Worm (Caenorhabditis elegans) whole organism, L3 larva: ENCODE results near the gene F25G6.9.
A peak's percentile ranks its signal among the peaks of the same experiment; 100 is the strongest.

ENCODE experiments used
- R02D3.7 ChIP-seq: fragments of 150-350 bp; optimal IDR thresholded peaks from 2 replicates; lab custom pipeline; 2014; ENCODE audit warnings: missing biosample characterization, missing genetic modification characterization
- ZK546.5 ChIP-seq: sonication (generic microtip); optimal IDR thresholded peaks from 2 replicates; lab custom pipeline; 2017; ENCODE audit warnings: missing biosample characterization, missing genetic modification characterization
- aly-2 ChIP-seq: fragments of 150-350 bp; optimal IDR thresholded peaks from 2 replicates; lab custom pipeline; 2014; ENCODE audit warnings: missing biosample characterization, missing genetic modification characterization
- ama-1 ChIP-seq: fragments of 150-350 bp; optimal IDR thresholded peaks from 2 replicates; lab custom pipeline; 2018
- ceh-16 ChIP-seq: sonication (generic microtip); optimal IDR thresholded peaks from 2 replicates; lab custom pipeline; 2017; ENCODE audit warnings: missing biosample characterization, missing genetic modification characterization
- ceh-28 ChIP-seq: fragments of 150-350 bp; optimal IDR thresholded peaks from 2 replicates; lab custom pipeline; 2014; ENCODE audit warnings: missing biosample characterization, missing genetic modification reagents, missing genetic modification characterization
- ceh-82 ChIP-seq: fragments of 150-350 bp; optimal IDR thresholded peaks from 2 replicates; lab custom pipeline; 2014; ENCODE audit warnings: missing biosample characterization, missing genetic modification characterization
- ceh-9 ChIP-seq: sonication (generic microtip); optimal IDR thresholded peaks from 2 replicates; lab custom pipeline; 2018; ENCODE audit warnings: missing biosample characterization, missing genetic modification characterization
- daf-12 ChIP-seq: fragments of 150-350 bp; optimal IDR thresholded peaks from 2 replicates; lab custom pipeline; 2014; ENCODE audit warnings: missing biosample characterization, missing genetic modification reagents, missing genetic modification characterization
- egl-27 ChIP-seq: sonication (generic microtip); optimal IDR thresholded peaks from 4 replicates; lab custom pipeline; 2017; ENCODE audit warnings: missing biosample characterization, missing genetic modification reagents, missing genetic modification characterization
- egl-5 ChIP-seq: fragments of 150-350 bp; optimal IDR thresholded peaks from 2 replicates; lab custom pipeline; 2017; ENCODE audit warnings: missing biosample characterization, missing genetic modification reagents, missing genetic modification characterization, inconsistent platforms
- elt-1 ChIP-seq: fragments of 150-350 bp; optimal IDR thresholded peaks from 2 replicates; lab custom pipeline; 2014; ENCODE audit warnings: missing biosample characterization, missing genetic modification characterization
- elt-2 ChIP-seq: sonication (generic microtip); optimal IDR thresholded peaks from 2 replicates; lab custom pipeline; 2016; ENCODE audit warnings: missing genetic modification reagents, mild to moderate bottlenecking, missing genetic modification characterization, missing compliant biosample characterization
- elt-3 ChIP-seq, 3 experiments: fragments of 150-350 bp in 1 of 3; sonication (generic microtip) in 2 of 3; optimal IDR thresholded peaks; 2 replicates in 2 of 3; 4 replicates in 1 of 3; lab custom pipeline; 2014 to 2017; ENCODE audit warnings: missing biosample characterization in 3 of 3, missing genetic modification characterization in 3 of 3
- eor-1 ChIP-seq, 2 experiments: fragments of 150-350 bp; optimal IDR thresholded peaks; 2 replicates each; lab custom pipeline; 2014 to 2018; ENCODE audit warnings: missing biosample characterization in 2 of 2, missing genetic modification characterization in 2 of 2
- fkh-10 ChIP-seq: sonication (generic microtip); optimal IDR thresholded peaks from 2 replicates; lab custom pipeline; 2017; ENCODE audit warnings: missing biosample characterization, missing genetic modification reagents, missing genetic modification characterization
- fkh-2 ChIP-seq: fragments of 150-350 bp; optimal IDR thresholded peaks from 2 replicates; lab custom pipeline; 2014; ENCODE audit warnings: missing biosample characterization, missing genetic modification reagents, missing genetic modification characterization
- fos-1 ChIP-seq: fragments of 150-350 bp; optimal IDR thresholded peaks from 2 replicates; lab custom pipeline; 2014; ENCODE audit warnings: missing biosample characterization, missing genetic modification characterization
- hmg-11 ChIP-seq: sonication (generic microtip); optimal IDR thresholded peaks from 2 replicates; lab custom pipeline; 2016; ENCODE audit warnings: missing genetic modification characterization, missing compliant biosample characterization
- jun-1 ChIP-seq: fragments of 150-350 bp; optimal IDR thresholded peaks from 2 replicates; lab custom pipeline; 2014; ENCODE audit warnings: missing biosample characterization, missing genetic modification reagents, missing genetic modification characterization
- lin-15B ChIP-seq: fragments of 150-350 bp; optimal IDR thresholded peaks from 2 replicates; lab custom pipeline; 2014; ENCODE audit warnings: missing biosample characterization, missing genetic modification characterization
- lin-39 ChIP-seq: fragments of 150-350 bp; optimal IDR thresholded peaks from 2 replicates; lab custom pipeline; 2018; ENCODE audit warnings: missing biosample characterization, missing genetic modification reagents, missing genetic modification characterization
- lsy-12 ChIP-seq: sonication (generic microtip); optimal IDR thresholded peaks from 2 replicates; lab custom pipeline; 2016; ENCODE audit warnings: mild to moderate bottlenecking, missing genetic modification characterization, missing compliant biosample characterization
- mdl-1 ChIP-seq: fragments of 150-350 bp; optimal IDR thresholded peaks from 2 replicates; lab custom pipeline; 2014; ENCODE audit warnings: missing biosample characterization, missing genetic modification characterization
- mml-1 ChIP-seq: fragments of 150-350 bp; sonication (generic microtip); optimal IDR thresholded peaks from 3 replicates; lab custom pipeline; 2014; ENCODE audit warnings: missing biosample characterization, missing genetic modification characterization
- nfya-1 ChIP-seq: sonication (generic microtip); optimal IDR thresholded peaks from 2 replicates; lab custom pipeline; 2017; ENCODE audit warnings: missing genetic modification characterization, mild to moderate bottlenecking, missing compliant biosample characterization, antibody characterized with exemption, moderate library complexity; ENCODE audit not compliant: insufficient read depth
- nhr-11 ChIP-seq: fragments of 150-350 bp; optimal IDR thresholded peaks from 2 replicates; lab custom pipeline; 2014; ENCODE audit warnings: missing biosample characterization, missing genetic modification characterization
- nhr-12 ChIP-seq: fragments of 150-350 bp; optimal IDR thresholded peaks from 2 replicates; lab custom pipeline; 2014; ENCODE audit warnings: missing biosample characterization, missing genetic modification characterization
- nhr-23 ChIP-seq: fragments of 150-350 bp; optimal IDR thresholded peaks from 2 replicates; lab custom pipeline; 2014; ENCODE audit warnings: missing biosample characterization, missing genetic modification reagents, missing genetic modification characterization
- nhr-237 ChIP-seq: fragments of 150-350 bp; optimal IDR thresholded peaks from 2 replicates; lab custom pipeline; 2014; ENCODE audit warnings: missing biosample characterization, missing genetic modification characterization
- nhr-25 ChIP-seq: sonication (generic microtip); optimal IDR thresholded peaks from 2 replicates; lab custom pipeline; 2017; ENCODE audit warnings: missing biosample characterization, missing genetic modification characterization
- nhr-28 ChIP-seq: fragments of 150-350 bp; optimal IDR thresholded peaks from 2 replicates; lab custom pipeline; 2014; ENCODE audit warnings: missing biosample characterization, missing genetic modification characterization
- nhr-43 ChIP-seq: sonication (generic microtip); optimal IDR thresholded peaks from 2 replicates; lab custom pipeline; 2016; ENCODE audit warnings: mild to moderate bottlenecking, missing genetic modification characterization, missing compliant biosample characterization; ENCODE audit not compliant: poor library complexity, severe bottlenecking
- nhr-67 ChIP-seq: fragments of 150-350 bp; optimal IDR thresholded peaks from 2 replicates; lab custom pipeline; 2014; ENCODE audit warnings: missing biosample characterization, missing genetic modification characterization
- nhr-76 ChIP-seq: fragments of 150-350 bp; sonication (generic microtip); optimal IDR thresholded peaks from 5 replicates; lab custom pipeline; 2014; ENCODE audit warnings: missing biosample characterization, missing genetic modification characterization
- nhr-77 ChIP-seq: fragments of 150-350 bp; optimal IDR thresholded peaks from 2 replicates; lab custom pipeline; 2014; ENCODE audit warnings: missing biosample characterization, missing genetic modification characterization
- pha-4 ChIP-seq: fragments of 150-350 bp; optimal IDR thresholded peaks from 2 replicates; lab custom pipeline; 2014; ENCODE audit warnings: missing biosample characterization, missing genetic modification reagents, missing genetic modification characterization
- pqm-1 ChIP-seq: fragments of 150-350 bp; optimal IDR thresholded peaks from 2 replicates; lab custom pipeline; 2017; ENCODE audit warnings: missing biosample characterization, missing genetic modification characterization, inconsistent platforms
- sea-2 ChIP-seq: fragments of 150-350 bp; sonication (generic microtip); optimal IDR thresholded peaks from 4 replicates; lab custom pipeline; 2014; ENCODE audit warnings: missing biosample characterization, missing genetic modification reagents, missing genetic modification characterization
- skn-1 ChIP-seq: fragments of 150-350 bp; optimal IDR thresholded peaks from 2 replicates; lab custom pipeline; 2014; ENCODE audit warnings: missing biosample characterization, missing genetic modification characterization
- snpc-4 ChIP-seq: fragments of 150-350 bp; optimal IDR thresholded peaks from 2 replicates; lab custom pipeline; 2014; ENCODE audit warnings: missing biosample characterization, missing genetic modification characterization
- tbx-2 ChIP-seq: sonication (generic microtip); optimal IDR thresholded peaks from 2 replicates; lab custom pipeline; 2016; ENCODE audit warnings: mild to moderate bottlenecking, missing genetic modification characterization, missing compliant biosample characterization
- unc-39 ChIP-seq: sonication (generic microtip); optimal IDR thresholded peaks from 4 replicates; lab custom pipeline; 2017; ENCODE audit warnings: missing biosample characterization, missing genetic modification characterization
- unc-62 ChIP-seq: fragments of 150-350 bp; sonication (generic microtip); optimal IDR thresholded peaks from 4 replicates; lab custom pipeline; 2014; ENCODE audit warnings: missing biosample characterization, missing genetic modification reagents, missing genetic modification characterization
- zag-1 ChIP-seq: fragments of 150-350 bp; optimal IDR thresholded peaks from 2 replicates; lab custom pipeline; 2014; ENCODE audit warnings: missing biosample characterization, missing genetic modification characterization
- ztf-11 ChIP-seq: fragments of 150-350 bp; optimal IDR thresholded peaks from 2 replicates; lab custom pipeline; 2014; ENCODE audit warnings: missing biosample characterization, missing genetic modification characterization
- ztf-4 ChIP-seq: fragments of 150-350 bp; optimal IDR thresholded peaks from 2 replicates; lab custom pipeline; 2014; ENCODE audit warnings: missing biosample characterization, missing genetic modification characterization

The F25G6.9 gene

ce11 chrV:8569841-8570361 lies at the start of gene F25G6.9, which contains the start of gene symk-1:
Gene F25G6.9 (minus strand): TSS chrV:8570000.
Gene symk-1 (plus strand): TSS chrV:8570311.
- TF ChIP-seq nhr-237, result no peak
- TF ChIP-seq nhr-77 (tag; lab: Kevin White, UChicago), result no peak
- TF ChIP-seq lin-15B, result peak; percentile 54
- TF ChIP-seq nfya-1, result peak; percentile 68
- no peak for TF ChIP-seq elt-1 (tag; lab: Kevin White, UChicago)
- no peak for TF ChIP-seq pha-4 (tag; lab: Kevin White, UChicago)
- no peak for TF ChIP-seq ztf-11 (tag; lab: Kevin White, UChicago)
- TF ChIP-seq hmg-11 (tag; lab: Kevin White, UChicago), result peak; percentile 68
- peak; percentile 50 for TF ChIP-seq tbx-2 (tag; lab: Kevin White, UChicago)
- no peak for TF ChIP-seq eor-1 (tag; optimal IDR thresholded peaks at IDR 0.05; lab: Kevin White, UChicago)
- no peak for TF ChIP-seq unc-62 (GFP tag; lab: Kevin White, UChicago)
- TF ChIP-seq unc-39 (tag; lab: Kevin White, UChicago), result no peak
- TF ChIP-seq R02D3.7 (tag; lab: Kevin White, UChicago), result peak; percentile 5
- no peak for TF ChIP-seq sea-2 (GFP tag; lab: Kevin White, UChicago)
- no peak for TF ChIP-seq ceh-28 (tag; lab: Kevin White, UChicago)
- TF ChIP-seq elt-3 (tag; optimal IDR thresholded peaks at IDR 0.05; lab: Kevin White, UChicago), result no peak
- no peak for TF ChIP-seq ceh-82 (tag; lab: Kevin White, UChicago)
- no peak for TF ChIP-seq nhr-67 (tag; lab: Kevin White, UChicago)
- TF ChIP-seq fkh-10 (GFP tag; lab: Kevin White, UChicago), result no peak
- TF ChIP-seq egl-5 (tag; lab: Kevin White, UChicago), result no peak
- no peak for TF ChIP-seq daf-12 (tag; lab: Kevin White, UChicago)
- peak; percentile 34 for TF ChIP-seq nhr-23
- TF ChIP-seq aly-2 (tag; lab: Kevin White, UChicago), result no peak
- TF ChIP-seq mdl-1 (tag; lab: Kevin White, UChicago), result no peak
- TF ChIP-seq ceh-9, result no peak
- no peak for TF ChIP-seq egl-27 (tag; lab: Kevin White, UChicago)
- no peak for TF ChIP-seq lin-39 (tag; lab: Kevin White, UChicago)
- no peak for TF ChIP-seq nhr-12
- peak; percentile 38 for TF ChIP-seq elt-2 (tag; lab: Kevin White, UChicago)
- no peak for TF ChIP-seq nhr-28 (tag; lab: Kevin White, UChicago)
- no peak for TF ChIP-seq jun-1
- no peak for TF ChIP-seq ceh-16
- no peak for TF ChIP-seq fkh-2
- TF ChIP-seq nhr-76, result no peak
- TF ChIP-seq mml-1 (tag; lab: Kevin White, UChicago), result no peak
- TF ChIP-seq skn-1 (tag; lab: Kevin White, UChicago), result peak; percentile 10
- TF ChIP-seq pqm-1 (tag; lab: Kevin White, UChicago), result peak; percentile 26
- peak; percentile 32 for TF ChIP-seq lsy-12 (tag; lab: Kevin White, UChicago)
- TF ChIP-seq nhr-43 (tag; lab: Kevin White, UChicago), result no peak
- TF ChIP-seq ztf-4 (tag; lab: Kevin White, UChicago), result no peak
- TF ChIP-seq nhr-11 (tag; lab: Kevin White, UChicago), result no peak
- no peak for TF ChIP-seq ama-1
- TF ChIP-seq zag-1 (tag; lab: Kevin White, UChicago), result no peak
- TF ChIP-seq fos-1, result no peak
- TF ChIP-seq ZK546.5 (tag; lab: Kevin White, UChicago), result no peak
- TF ChIP-seq nhr-25 (tag; lab: Kevin White, UChicago), result no peak
- peak; percentile 64 for TF ChIP-seq snpc-4
